Fruit fly (Drosophila melanogaster): ENCODE results near the gene Exo84.

Gene Exo84

dm6 chr3R:26052150-26052908 is at the start of gene Exo84, which contains the start of gene Vps2 (continued):
- peak; percentile 63 for TF ChIP-seq CG10543 (GFP tag; optimal IDR thresholded peaks at IDR 0.05)
- no peak for TF ChIP-seq ATbp (GFP tag; optimal IDR thresholded peaks at IDR 0.05)
- TF ChIP-seq mirr (GFP tag; optimal IDR thresholded peaks at IDR 0.05), result no peak
- peak; percentile 5; the same call in 1 of the 2 replicates for TF ChIP-seq sob (GFP tag; IDR thresholded peaks at IDR 0.05)
- TF ChIP-seq CG3995 (GFP tag; optimal IDR thresholded peaks at IDR 0.05), result no peak
- TF ChIP-seq CG6854 (GFP tag; optimal IDR thresholded peaks at IDR 0.05), result no peak
- no peak for TF ChIP-seq CG8290 (GFP tag; optimal IDR thresholded peaks at IDR 0.05)
- TF ChIP-seq CG8290 (tag; optimal IDR thresholded peaks at IDR 0.05), result peak in 1 of 2 experiments; percentile 14
- TF ChIP-seq unpg (GFP tag; optimal IDR thresholded peaks at IDR 0.05), result no peak
- TF ChIP-seq zf30C (GFP tag; optimal IDR thresholded peaks at IDR 0.05), result no peak
- peak; percentile 1 for TF ChIP-seq ems (GFP tag; optimal IDR thresholded peaks at IDR 0.05)
- TF ChIP-seq CG34224 (GFP tag; IDR thresholded peaks at IDR 0.05; ENCODE audit: partially characterized antibody), result no peak
- TF ChIP-seq bab2 (GFP tag; optimal IDR thresholded peaks at IDR 0.05), result peak; percentile 38
- no peak for TF ChIP-seq CG10979 (tag; optimal IDR thresholded peaks at IDR 0.05)
- peak; percentile 81 for TF ChIP-seq scrt (GFP tag; optimal IDR thresholded peaks at IDR 0.05)
- no peak for TF ChIP-seq Atf6 (GFP tag; IDR thresholded peaks at IDR 0.05)
- TF ChIP-seq dimm (GFP tag; IDR thresholded peaks at IDR 0.05), result no peak
- no peak for TF ChIP-seq danr (GFP tag; IDR thresholded peaks at IDR 0.05)
- TF ChIP-seq zfh1 (GFP tag; IDR thresholded peaks at IDR 0.05), result no peak
- no peak for TF ChIP-seq CTCF (GFP tag; optimal IDR thresholded peaks at IDR 0.05)
- TF ChIP-seq MBD-R2 (GFP tag; IDR thresholded peaks at IDR 0.05), result peak; percentile 58
- no peak for TF ChIP-seq CG14050 (GFP tag; IDR thresholded peaks at IDR 0.05)
- TF ChIP-seq grau (tag; optimal IDR thresholded peaks at IDR 0.05), result peak; percentile 67
- TF ChIP-seq CG12299 (tag; optimal IDR thresholded peaks at IDR 0.05), result no peak
- TF ChIP-seq CG1233 (GFP tag; optimal IDR thresholded peaks at IDR 0.05), result peak; percentile 40
- peak; percentile 53 for TF ChIP-seq pnt (GFP tag; optimal IDR thresholded peaks at IDR 0.05)
- no peak for TF ChIP-seq CG10321 (GFP tag; IDR thresholded peaks at IDR 0.05)
- no peak for TF ChIP-seq Scr (GFP tag; IDR thresholded peaks at IDR 0.05; ENCODE audit: partially characterized antibody)
- TF ChIP-seq Poxn (GFP tag; IDR thresholded peaks at IDR 0.05), result no peak
- TF ChIP-seq CG11398 (GFP tag; optimal IDR thresholded peaks at IDR 0.05), result no peak
- no peak for TF ChIP-seq CG14860 (GFP tag; IDR thresholded peaks at IDR 0.05; ENCODE audit: partially characterized antibody)
- TF ChIP-seq Dbx (GFP tag; IDR thresholded peaks at IDR 0.05), result no peak; the same call in 2 of the 3 replicates
- TF ChIP-seq lab (GFP tag; optimal IDR thresholded peaks at IDR 0.05), result no peak
- TF ChIP-seq CG14965 (GFP tag; optimal IDR thresholded peaks at IDR 0.05; ENCODE audit: borderline replicate concordance), result no peak
- TF ChIP-seq lilli (GFP tag; optimal IDR thresholded peaks at IDR 0.05), result peak; percentile 33
- no peak for TF ChIP-seq sna (GFP tag; IDR thresholded peaks at IDR 0.05; ENCODE audit: partially characterized antibody)
- no peak for TF ChIP-seq peb (GFP tag; IDR thresholded peaks at IDR 0.05)
- TF ChIP-seq nom (GFP tag; optimal IDR thresholded peaks at IDR 0.05), result no peak
- TF ChIP-seq slou (GFP tag; optimal IDR thresholded peaks at IDR 0.05), result no peak
- no peak for TF ChIP-seq CG18764 (GFP tag; optimal IDR thresholded peaks at IDR 0.05)
- no peak for TF ChIP-seq odd (GFP tag; optimal IDR thresholded peaks at IDR 0.05)
- no peak for TF ChIP-seq Dfd (GFP tag; optimal IDR thresholded peaks at IDR 0.05)
- TF ChIP-seq Fer1 (GFP tag; optimal IDR thresholded peaks at IDR 0.05), result no peak
- TF ChIP-seq CG4820 (GFP tag; optimal IDR thresholded peaks at IDR 0.05), result peak; percentile 14
- no peak for TF ChIP-seq D19A (tag; optimal IDR thresholded peaks at IDR 0.05)
- no peak for TF ChIP-seq otp (GFP tag; IDR thresholded peaks at IDR 0.05)
- TF ChIP-seq Ets65A (GFP tag), result peak; percentile 89
- peak; percentile 24 for TF ChIP-seq CG10209 (GFP tag; optimal IDR thresholded peaks at IDR 0.05)
- no peak for TF ChIP-seq ase (GFP tag; IDR thresholded peaks at IDR 0.05)
- peak; percentile 34; the same call in 1 of the 4 replicates for TF ChIP-seq Gug (GFP tag; IDR thresholded peaks at IDR 0.05)
- TF ChIP-seq Nf-YC (tag; optimal IDR thresholded peaks at IDR 0.05), result peak; percentile 56

All from whole organism, embryonic.